Worm (Caenorhabditis elegans) whole organism, L3 larva: Measurements from ENCODE around the gene nurf-1.

Experiments
- ama-1 ChIP-seq: fragments of 150-350 bp; optimal IDR thresholded peaks from 2 replicates; lab custom pipeline; 2018
- ceh-82 ChIP-seq: fragments of 150-350 bp; optimal IDR thresholded peaks from 2 replicates; lab custom pipeline; 2014; ENCODE audit warnings: missing biosample characterization, missing genetic modification characterization
- nhr-76 ChIP-seq: fragments of 150-350 bp; sonication (generic microtip); optimal IDR thresholded peaks from 5 replicates; lab custom pipeline; 2014; ENCODE audit warnings: missing biosample characterization, missing genetic modification characterization

DNA sequence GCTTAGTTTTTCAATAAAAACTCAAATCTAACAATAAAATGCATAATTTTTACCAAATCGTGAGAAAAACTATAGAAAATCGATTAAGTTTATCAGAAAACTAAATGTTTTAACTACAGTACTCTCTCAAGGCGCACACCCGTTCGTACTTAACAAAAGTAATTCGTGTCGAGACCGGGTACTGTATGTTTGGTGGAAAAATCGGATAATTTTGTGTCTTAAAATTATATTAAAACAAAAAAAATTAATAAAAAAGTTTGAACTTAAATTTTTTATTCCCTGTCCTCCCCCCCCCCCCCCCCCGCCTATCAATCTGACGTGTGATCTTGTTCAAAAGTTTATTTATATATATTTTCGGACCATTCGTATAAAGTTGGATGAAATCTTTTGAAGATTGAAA, 17.8 kb downstream of the nurf-1 start, which contains the start of gene F26H11.4:
- TF ChIP-seq nhr-76 = no peak
- TF ChIP-seq ceh-82 (tag; lab: Kevin White, UChicago) = no peak
- no peak for TF ChIP-seq ama-1 (lab: Kevin White, UChicago)
